Fruit fly (Drosophila melanogaster) Kc167 (cell line): Measurements from ENCODE around the gene fy.

ENCODE experiments used
- h ChIP-seq: fragments of >200 bp; optimal IDR thresholded peaks from 3 replicates; lab custom pipeline; 2018; ENCODE audit warnings: missing external identifiers
- insv ChIP-seq: fragments of >200 bp; optimal IDR thresholded peaks from 3 replicates; lab custom pipeline; 2018; ENCODE audit warnings: missing external identifiers
- ttk ChIP-seq: sonication (Bioruptor generic); optimal IDR thresholded peaks from 2 replicates; lab custom pipeline; 2017; ENCODE audit warnings: missing external identifiers

dm6 chr2L:8411530-8411929, 8.4 kb upstream of the fy start, which contains the start of gene Naglu:
- TF ChIP-seq h (lab: Kevin White, UChicago) (no peak), insv (no peak), ttk (lab: Kevin White, UChicago) (no peak)
